Fruit fly (Drosophila melanogaster) whole organism, embryonic: Measurements from ENCODE around the gene CG10232.

Experiments
- ATbp ChIP-seq: fragments of 200-800 bp; sonication (Bioruptor generic); optimal IDR thresholded peaks from 2 replicates; lab custom pipeline; 2017; ENCODE audit warnings: missing biosample characterization, mild to moderate bottlenecking, missing genetic modification characterization, missing genetic modification reagents
- B-H2 ChIP-seq: fragments of 200-800 bp; sonication (Bioruptor generic); optimal IDR thresholded peaks from 2 replicates; lab custom pipeline; 2018; ENCODE audit warnings: missing biosample characterization, mild to moderate bottlenecking, missing genetic modification characterization
- CG10274 ChIP-seq: fragments of 200-800 bp; sonication (Bioruptor generic); optimal IDR thresholded peaks from 3 replicates; lab custom pipeline; 2017; ENCODE audit warnings: missing biosample characterization, mild to moderate bottlenecking, missing genetic modification characterization
- CG11695 ChIP-seq: fragments of 200-800 bp; sonication (Bioruptor generic); IDR thresholded peaks from 3 replicates; pipeline ENCODE4 v1.3.6; 2022; ENCODE audit warnings: missing biosample characterization, missing genetic modification characterization
- CG12219 ChIP-seq: fragments of 200-800 bp; sonication (Bioruptor generic); optimal IDR thresholded peaks from 3 replicates; lab custom pipeline; 2018; ENCODE audit warnings: missing biosample characterization, mild to moderate bottlenecking, missing genetic modification characterization
- CG12942 ChIP-seq: fragments of 200-800 bp; sonication (Bioruptor generic); optimal IDR thresholded peaks from 3 replicates; lab custom pipeline; 2016; ENCODE audit warnings: missing biosample characterization, missing genetic modification characterization
- CG16813 ChIP-seq: fragments of 200-800 bp; sonication (Bioruptor generic); IDR thresholded peaks from 3 replicates; pipeline ENCODE4 v1.3.6; 2022; ENCODE audit warnings: missing biosample characterization, missing genetic modification characterization; ENCODE audit not compliant: partially characterized antibody
- CG16815 ChIP-seq: fragments of 200-800 bp; sonication (Bioruptor generic); optimal IDR thresholded peaks from 3 replicates; lab custom pipeline; 2017; ENCODE audit warnings: missing biosample characterization, mild to moderate bottlenecking, missing genetic modification characterization
- CG2116 ChIP-seq: fragments of 200-800 bp; sonication (Bioruptor generic); optimal IDR thresholded peaks from 3 replicates; lab custom pipeline; 2018; ENCODE audit warnings: missing biosample characterization, mild to moderate bottlenecking, missing genetic modification characterization
- CG3163 ChIP-seq: fragments of 200-800 bp; sonication (Bioruptor generic); optimal IDR thresholded peaks from 3 replicates; lab custom pipeline; 2016; ENCODE audit warnings: missing biosample characterization, missing genetic modification characterization
- CG3281 ChIP-seq: fragments of 200-800 bp; sonication (Bioruptor generic); optimal IDR thresholded peaks from 3 replicates; lab custom pipeline; 2017; ENCODE audit warnings: missing biosample characterization, mild to moderate bottlenecking, missing genetic modification characterization
- CG33213 ChIP-seq: fragments of 200-800 bp; sonication (Bioruptor generic); optimal IDR thresholded peaks from 3 replicates; lab custom pipeline; 2016; ENCODE audit warnings: missing biosample characterization, missing genetic modification characterization
- CG3995 ChIP-seq: fragments of 200-800 bp; sonication (Bioruptor generic); optimal IDR thresholded peaks from 3 replicates; lab custom pipeline; 2016; ENCODE audit warnings: missing biosample characterization, missing genetic modification characterization
- CG4328 ChIP-seq: fragments of 200-800 bp; sonication (Bioruptor generic); optimal IDR thresholded peaks from 3 replicates; lab custom pipeline; 2017; ENCODE audit warnings: missing biosample characterization, missing genetic modification reagents, missing genetic modification characterization
- CG6272 ChIP-seq: fragments of 200-800 bp; sonication (Bioruptor generic); IDR thresholded peaks from 2 replicates; pipeline ENCODE4 v1.3.6; 2022; ENCODE audit warnings: missing biosample characterization, missing genetic modification characterization
- CG8924 ChIP-seq: fragments of 200-800 bp; optimal IDR thresholded peaks from 3 replicates; lab custom pipeline; 2019; ENCODE audit warnings: missing biosample characterization, mild to moderate bottlenecking, missing genetic modification characterization, moderate library complexity
- CG9727 ChIP-seq: fragments of 200-800 bp; sonication (Bioruptor generic); optimal IDR thresholded peaks from 3 replicates; lab custom pipeline; 2017; ENCODE audit warnings: missing biosample characterization, mild to moderate bottlenecking, missing genetic modification characterization
- CG9876 ChIP-seq: fragments of 200-800 bp; sonication (Bioruptor generic); optimal IDR thresholded peaks from 2 replicates; lab custom pipeline; 2016; ENCODE audit warnings: missing biosample characterization, missing genetic modification characterization
- Dbx ChIP-seq: fragments of 200-800 bp; sonication (Bioruptor generic); IDR thresholded peaks from 3 replicates; pipeline ENCODE4 v1.3.6; 2022; ENCODE audit warnings: missing biosample characterization, missing genetic modification characterization
- Drgx ChIP-seq: fragments of 200-800 bp; sonication (Bioruptor generic); IDR thresholded peaks from 2 replicates; pipeline ENCODE4 v1.3.6; 2022; ENCODE audit warnings: missing biosample characterization, missing genetic modification characterization
- Elba2 ChIP-seq: fragments of 200-800 bp; sonication (Bioruptor generic); optimal IDR thresholded peaks from 3 replicates; lab custom pipeline; 2016; ENCODE audit warnings: missing biosample characterization, missing genetic modification characterization
- Ets65A ChIP-seq: fragments of 200-800 bp; sonication (Bioruptor generic); peaks from one replicate; lab custom pipeline; 2016; ENCODE audit warnings: missing biosample characterization, missing genetic modification characterization
- Hand ChIP-seq: fragments of 200-800 bp; sonication (Bioruptor generic); optimal IDR thresholded peaks from 2 replicates; lab custom pipeline; 2017; ENCODE audit warnings: mild to moderate bottlenecking, missing biosample characterization, missing genetic modification reagents, missing genetic modification characterization
- Hr3 ChIP-seq: fragments of 200-800 bp; sonication (Bioruptor generic); optimal IDR thresholded peaks from 3 replicates; lab custom pipeline; 2016; ENCODE audit warnings: missing biosample characterization, missing genetic modification characterization
- Kr ChIP-seq: fragments of 200-800 bp; sonication (Bioruptor generic); optimal IDR thresholded peaks from 2 replicates; lab custom pipeline; 2017; ENCODE audit warnings: missing biosample characterization, mild to moderate bottlenecking, missing genetic modification characterization
- Nf-YA ChIP-seq: fragments of 200-800 bp; sonication (Bioruptor generic); IDR thresholded peaks from 2 replicates; pipeline ENCODE4 v1.3.6; 2022; ENCODE audit warnings: missing biosample characterization, missing genetic modification characterization
- NfI ChIP-seq: fragments of 200-800 bp; sonication (Bioruptor generic); optimal IDR thresholded peaks from 3 replicates; lab custom pipeline; 2018; ENCODE audit warnings: missing biosample characterization, mild to moderate bottlenecking, missing genetic modification characterization, moderate library complexity
- Sox102F ChIP-seq: fragments of 200-800 bp; sonication (Bioruptor generic); optimal IDR thresholded peaks from 2 replicates; lab custom pipeline; 2018; ENCODE audit warnings: missing biosample characterization, mild to moderate bottlenecking, missing genetic modification characterization, moderate library complexity
- Sry-β ChIP-seq: fragments of 200-800 bp; sonication (Bioruptor generic); optimal IDR thresholded peaks from 2 replicates; lab custom pipeline; 2018; ENCODE audit warnings: missing biosample characterization, mild to moderate bottlenecking, missing genetic modification characterization, moderate library complexity
- bowl ChIP-seq: fragments of 200-800 bp; sonication (Bioruptor generic); IDR thresholded peaks from 2 replicates; pipeline ENCODE4 v1.3.6; 2022; ENCODE audit warnings: missing biosample characterization, missing genetic modification characterization
- chn ChIP-seq: fragments of 200-800 bp; sonication (Bioruptor generic); optimal IDR thresholded peaks from 2 replicates; lab custom pipeline; 2016; ENCODE audit warnings: missing biosample characterization, missing genetic modification characterization
- crc ChIP-seq: fragments of 200-800 bp; sonication (Bioruptor generic); optimal IDR thresholded peaks from 2 replicates; lab custom pipeline; 2016; ENCODE audit warnings: missing biosample characterization, missing genetic modification characterization
- crol ChIP-seq: fragments of 200-800 bp; sonication (Bioruptor generic); IDR thresholded peaks from 2 replicates; pipeline ENCODE4 v1.3.6; 2022; ENCODE audit warnings: missing biosample characterization, missing genetic modification characterization
- danr ChIP-seq: fragments of 200-800 bp; sonication (Bioruptor generic); IDR thresholded peaks from 2 replicates; pipeline ENCODE4 v1.3.6; 2022; ENCODE audit warnings: missing biosample characterization, missing genetic modification characterization
- dpn ChIP-seq, 2 experiments: fragments of 200-800 bp; sonication (Bioruptor generic); optimal IDR thresholded peaks; 3 replicates each; lab custom pipeline; 2016; ENCODE audit warnings: missing biosample characterization in 2 of 2, missing genetic modification characterization in 2 of 2
- eyg ChIP-seq: fragments of 200-800 bp; sonication (Bioruptor generic); optimal IDR thresholded peaks from 3 replicates; lab custom pipeline; 2016; ENCODE audit warnings: missing biosample characterization, missing genetic modification characterization
- fd64A ChIP-seq: fragments of 200-800 bp; sonication (Bioruptor generic); optimal IDR thresholded peaks from 3 replicates; lab custom pipeline; 2018; ENCODE audit warnings: missing biosample characterization, mild to moderate bottlenecking, missing genetic modification characterization
- gce ChIP-seq: fragments of 200-800 bp; sonication (Bioruptor generic); IDR thresholded peaks from 3 replicates; pipeline ENCODE4 v1.3.6; 2022; ENCODE audit warnings: missing biosample characterization, missing genetic modification characterization
- grn ChIP-seq: fragments of 200-800 bp; sonication (Bioruptor generic); optimal IDR thresholded peaks from 3 replicates; lab custom pipeline; 2017; ENCODE audit warnings: missing biosample characterization, missing genetic modification characterization
- gsb-n ChIP-seq: fragments of 200-800 bp; sonication (Bioruptor generic); optimal IDR thresholded peaks from 3 replicates; lab custom pipeline; 2018; ENCODE audit warnings: missing biosample characterization, mild to moderate bottlenecking, missing genetic modification characterization
- ken ChIP-seq: fragments of 200-800 bp; sonication (Bioruptor generic); IDR thresholded peaks from 3 replicates; pipeline ENCODE4 v1.3.6; 2022; ENCODE audit warnings: missing biosample characterization, missing genetic modification characterization
- nom ChIP-seq: fragments of 200-800 bp; sonication (Bioruptor generic); optimal IDR thresholded peaks from 2 replicates; lab custom pipeline; 2017; ENCODE audit warnings: missing biosample characterization, missing genetic modification characterization, mild to moderate bottlenecking, moderate library complexity, missing genetic modification reagents
- run ChIP-seq: fragments of 200-800 bp; sonication (Bioruptor generic); optimal IDR thresholded peaks from 3 replicates; lab custom pipeline; 2018; ENCODE audit warnings: missing biosample characterization, mild to moderate bottlenecking, missing genetic modification characterization
- sens ChIP-seq: fragments of 200-800 bp; sonication (Bioruptor generic); peaks from one replicate; lab custom pipeline; 2016; ENCODE audit warnings: missing biosample characterization, missing genetic modification characterization
- slp2 ChIP-seq: fragments of 200-800 bp; sonication (Bioruptor generic); optimal IDR thresholded peaks from 2 replicates; lab custom pipeline; 2016; ENCODE audit warnings: missing biosample characterization, missing genetic modification characterization
- sna ChIP-seq: fragments of 200-800 bp; sonication (Bioruptor generic); IDR thresholded peaks from 2 replicates; pipeline ENCODE4 v1.3.6; 2022; ENCODE audit warnings: missing biosample characterization, missing genetic modification characterization; ENCODE audit not compliant: partially characterized antibody
- toy ChIP-seq: fragments of 200-800 bp; sonication (Bioruptor generic); IDR thresholded peaks from 2 replicates; pipeline ENCODE4 v1.3.6; 2022; ENCODE audit warnings: missing biosample characterization, missing genetic modification characterization
- ttk ChIP-seq: fragments of 200-800 bp; sonication (Bioruptor generic); IDR thresholded peaks from 2 replicates; pipeline ENCODE4 v2.1.2; 2022; ENCODE audit warnings: missing biosample characterization, missing genetic modification characterization
- unc-4 ChIP-seq: fragments of 200-800 bp; sonication (Bioruptor generic); IDR thresholded peaks from 2 replicates; pipeline ENCODE4 v1.3.6; 2022; ENCODE audit warnings: missing biosample characterization, missing genetic modification characterization; ENCODE audit not compliant: partially characterized antibody
- vnd ChIP-seq: fragments of 200-800 bp; sonication (Bioruptor generic); IDR thresholded peaks from 3 replicates; pipeline ENCODE4 v1.3.6; 2022; ENCODE audit warnings: missing biosample characterization, missing genetic modification characterization; ENCODE audit not compliant: partially characterized antibody
- z ChIP-seq: fragments of 200-800 bp; sonication (Bioruptor generic); IDR thresholded peaks from 3 replicates; pipeline ENCODE4 v1.3.6; 2022; ENCODE audit warnings: missing biosample characterization, missing genetic modification characterization

Gene CG10232

DNA sequence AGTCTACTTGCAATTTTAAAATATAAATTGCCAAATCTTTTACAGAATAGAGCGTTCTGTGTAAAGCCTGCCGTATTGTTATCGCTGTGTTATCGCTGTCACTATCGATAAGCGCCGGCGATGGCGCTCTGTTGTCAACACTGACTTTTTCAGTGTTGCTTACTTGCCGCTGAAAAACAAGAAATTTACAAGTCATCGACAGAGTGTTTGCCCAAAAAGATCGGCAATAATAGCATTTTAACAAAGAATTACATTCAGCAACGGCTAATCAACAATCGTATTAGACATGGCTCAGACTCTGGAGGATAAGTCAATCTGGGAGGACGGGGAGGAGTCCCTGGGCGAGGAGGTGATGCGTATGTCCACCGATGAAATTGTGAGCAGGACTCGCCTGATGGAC lies 31.3 kb upstream of the CG10232 start, which contains the start of the genes RanBP3 and Rpt5 (continued):
- TF ChIP-seq CG3995 (GFP tag; lab: Kevin White, UChicago) (peak; percentile 35), CG12942 (GFP tag; lab: Kevin White, UChicago) (peak; percentile 32), run (no peak), ATbp (no peak), z (GFP tag; lab: Robert Waterston, UW) (no peak), CG16813 (GFP tag; lab: Robert Waterston, UW) (peak; percentile 79), CG8924 (no peak), nom (GFP tag; lab: Kevin White, UChicago) (peak; percentile 62), CG11695 (GFP tag; lab: Robert Waterston, UW) (0 out of 3 replicates have a peak, but pooled peaks have one; percentile 42), CG9876 (GFP tag; lab: Kevin White, UChicago) (no peak), CG12219 (GFP tag; lab: Kevin White, UChicago) (no peak), Ets65A (peak; percentile 91), gsb-n (no peak), sens (GFP tag; lab: Kevin White, UChicago) (peak; percentile 84), gce (GFP tag; lab: Robert Waterston, UW) (peak; percentile 17; the same call in 1 of the 3 replicates), slp2 (GFP tag; lab: Kevin White, UChicago) (peak; percentile 0), Hr3 (GFP tag; lab: Kevin White, UChicago) (peak; percentile 19), CG2116 (GFP tag; lab: Kevin White, UChicago) (peak; percentile 85), CG16815 (GFP tag; lab: Kevin White, UChicago) (no peak), toy (GFP tag; lab: Robert Waterston, UW) (no peak), Elba2 (GFP tag; lab: Kevin White, UChicago) (no peak), crc (GFP tag; lab: Kevin White, UChicago) (no peak), sna (GFP tag; lab: Robert Waterston, UW) (peak; percentile 68), ken (GFP tag; lab: Robert Waterston, UW) (peak; percentile 62; the same call in 1 of the 3 replicates), CG9727 (GFP tag; lab: Kevin White, UChicago) (no peak), bowl (GFP tag; lab: Robert Waterston, UW) (no peak), CG33213 (GFP tag; lab: Kevin White, UChicago) (peak; percentile 61), fd64A (GFP tag; lab: Kevin White, UChicago) (no peak), eyg (GFP tag; lab: Kevin White, UChicago) (peak; percentile 40), crol (GFP tag; lab: Robert Waterston, UW) (no peak), CG6272 (GFP tag; lab: Robert Waterston, UW) (peak; percentile 38; the same call in 1 of the 2 replicates), Dbx (GFP tag; lab: Robert Waterston, UW) (peak; percentile 59; the same call in 2 of the 3 replicates), CG4328 (GFP tag; lab: Kevin White, UChicago) (no peak), CG10274 (no peak), vnd (peak; percentile 63), chn (GFP tag; lab: Kevin White, UChicago) (peak; percentile 36), Sry-β (GFP tag; lab: Kevin White, UChicago) (no peak), B-H2 (peak; percentile 65), Kr (GFP tag; lab: Kevin White, UChicago) (no peak), NfI (GFP tag; lab: Kevin White, UChicago) (peak; percentile 62), Drgx (GFP tag; lab: Robert Waterston, UW) (peak; percentile 36; the same call in 1 of the 2 replicates), unc-4 (GFP tag; lab: Robert Waterston, UW) (peak; percentile 82), dpn (GFP tag; optimal IDR thresholded peaks at IDR 0.05; lab: Kevin White, UChicago) (peak; percentile 62 to 78), CG3281 (peak; percentile 57), CG3163 (GFP tag; lab: Kevin White, UChicago) (peak; percentile 63), danr (no peak), Hand (GFP tag; lab: Kevin White, UChicago) (no peak), grn (no peak), Nf-YA (GFP tag; lab: Robert Waterston, UW) (no peak; the same call in 1 of the 2 replicates), Sox102F (GFP tag; lab: Kevin White, UChicago) (no peak), ttk (GFP tag; lab: Robert Waterston, UW) (no peak; the same call in 1 of the 2 replicates)
